Worm (Caenorhabditis elegans) whole organism, L2 larva: ENCODE results near the gene Y6E2A.7.

Experiments used
- F13H6.1 ChIP-seq: sonication (generic microtip); optimal IDR thresholded peaks from 2 replicates; lab custom pipeline; 2016; ENCODE audit warnings: missing genetic modification characterization, missing compliant biosample characterization
- Y55F3AM.14 ChIP-seq: fragments of 200-800 bp; sonication (Bioruptor generic); optimal IDR thresholded peaks from 2 replicates; lab custom pipeline; 2018; ENCODE audit warnings: mild to moderate bottlenecking, missing genetic modification characterization, missing compliant biosample characterization
- ZK546.5 ChIP-seq: sonication (generic microtip); optimal IDR thresholded peaks from 2 replicates; lab custom pipeline; 2017; ENCODE audit warnings: missing biosample characterization, missing genetic modification characterization
- alr-1 ChIP-seq: fragments of 150-350 bp; optimal IDR thresholded peaks from 2 replicates; lab custom pipeline; 2014; ENCODE audit warnings: missing biosample characterization, missing genetic modification characterization
- ama-1 ChIP-seq: fragments of 150-350 bp; optimal IDR thresholded peaks from 2 replicates; lab custom pipeline; 2018; ENCODE audit warnings: inconsistent platforms
- blmp-1 ChIP-seq: sonication (generic microtip); optimal IDR thresholded peaks from 2 replicates; lab custom pipeline; 2017; ENCODE audit warnings: missing genetic modification characterization, mild to moderate bottlenecking, missing compliant biosample characterization, antibody characterized with exemption, moderate library complexity; ENCODE audit not compliant: insufficient read depth
- ceh-16 ChIP-seq: fragments of 150-350 bp; optimal IDR thresholded peaks from 2 replicates; lab custom pipeline; 2014; ENCODE audit warnings: missing biosample characterization, missing genetic modification characterization
- ceh-82 ChIP-seq: fragments of 150-350 bp; optimal IDR thresholded peaks from 2 replicates; lab custom pipeline; 2014; ENCODE audit warnings: missing biosample characterization, missing genetic modification characterization
- crh-2 ChIP-seq: sonication (generic microtip); optimal IDR thresholded peaks from 2 replicates; lab custom pipeline; 2017; ENCODE audit warnings: missing biosample characterization, missing genetic modification characterization
- dmd-4 ChIP-seq: sonication (generic microtip); optimal IDR thresholded peaks from 2 replicates; lab custom pipeline; 2017; ENCODE audit warnings: missing biosample characterization, missing genetic modification characterization
- egl-27 ChIP-seq: sonication (generic microtip); optimal IDR thresholded peaks from 3 replicates; lab custom pipeline; 2017; ENCODE audit warnings: missing biosample characterization, missing genetic modification reagents, missing genetic modification characterization
- elt-1 ChIP-seq: fragments of 150-350 bp; optimal IDR thresholded peaks from 2 replicates; lab custom pipeline; 2014; ENCODE audit warnings: missing biosample characterization, missing genetic modification characterization
- elt-3 ChIP-seq: sonication (generic microtip); optimal IDR thresholded peaks from 2 replicates; lab custom pipeline; 2017; ENCODE audit warnings: missing biosample characterization, missing genetic modification characterization
- fos-1 ChIP-seq: fragments of 150-350 bp; optimal IDR thresholded peaks from 2 replicates; lab custom pipeline; 2014; ENCODE audit warnings: missing biosample characterization, missing genetic modification characterization
- gmeb-1 ChIP-seq: fragments of 150-350 bp; optimal IDR thresholded peaks from 2 replicates; lab custom pipeline; 2014; ENCODE audit warnings: missing biosample characterization, missing genetic modification characterization
- lin-13 ChIP-seq: fragments of 150-350 bp; optimal IDR thresholded peaks from 2 replicates; lab custom pipeline; 2014; ENCODE audit warnings: missing biosample characterization, missing genetic modification reagents, missing genetic modification characterization
- lin-39 ChIP-seq: fragments of 150-350 bp; optimal IDR thresholded peaks from 2 replicates; lab custom pipeline; 2014; ENCODE audit warnings: missing biosample characterization, missing genetic modification reagents, missing genetic modification characterization
- mab-5 ChIP-seq: fragments of 150-350 bp; optimal IDR thresholded peaks from 2 replicates; lab custom pipeline; 2014; ENCODE audit warnings: missing biosample characterization, missing genetic modification characterization
- mbf-1 ChIP-seq: sonication (generic microtip); optimal IDR thresholded peaks from 2 replicates; lab custom pipeline; 2017; ENCODE audit warnings: missing biosample characterization, missing genetic modification characterization
- mdl-1 ChIP-seq, 2 experiments: fragments of 150-350 bp in 1 of 2; sonication (generic microtip) in 1 of 2; optimal IDR thresholded peaks; 2 replicates each; lab custom pipeline; 2017; ENCODE audit warnings: missing biosample characterization in 2 of 2, missing genetic modification characterization in 2 of 2
- nhr-10 ChIP-seq: sonication (generic microtip); optimal IDR thresholded peaks from 2 replicates; lab custom pipeline; 2017; ENCODE audit warnings: missing biosample characterization, missing genetic modification characterization
- nhr-11 ChIP-seq: fragments of 150-350 bp; optimal IDR thresholded peaks from 2 replicates; lab custom pipeline; 2014; ENCODE audit warnings: missing biosample characterization, missing genetic modification characterization
- nhr-21 ChIP-seq: fragments of 150-350 bp; optimal IDR thresholded peaks from 2 replicates; lab custom pipeline; 2014; ENCODE audit warnings: missing biosample characterization, missing genetic modification characterization
- nhr-23 ChIP-seq: fragments of 150-350 bp; optimal IDR thresholded peaks from 2 replicates; lab custom pipeline; 2014; ENCODE audit warnings: missing biosample characterization, missing genetic modification reagents, missing genetic modification characterization
- nhr-237 ChIP-seq: fragments of 150-350 bp; optimal IDR thresholded peaks from 2 replicates; lab custom pipeline; 2014; ENCODE audit warnings: missing biosample characterization, missing genetic modification characterization
- nhr-77 ChIP-seq: fragments of 150-350 bp; optimal IDR thresholded peaks from 2 replicates; lab custom pipeline; 2014; ENCODE audit warnings: missing biosample characterization, missing genetic modification characterization
- peb-1 ChIP-seq: fragments of 150-350 bp; optimal IDR thresholded peaks from 2 replicates; lab custom pipeline; 2014; ENCODE audit warnings: missing biosample characterization, missing genetic modification characterization
- sma-9 ChIP-seq, 2 experiments: fragments of 150-350 bp in 1 of 2; sonication (generic microtip) in 1 of 2; optimal IDR thresholded peaks; 2 replicates each; lab custom pipeline; 2014 to 2016; ENCODE audit warnings: missing genetic modification characterization in 2 of 2, mild to moderate bottlenecking in 1 of 2, missing biosample characterization in 1 of 2, missing compliant biosample characterization in 1 of 2, missing genetic modification reagents in 1 of 2, moderate library complexity in 1 of 2
- unc-39 ChIP-seq: fragments of 150-350 bp; optimal IDR thresholded peaks from 2 replicates; lab custom pipeline; 2014; ENCODE audit warnings: missing biosample characterization, missing genetic modification characterization
- unc-62 ChIP-seq: fragments of 150-350 bp; optimal IDR thresholded peaks from 2 replicates; lab custom pipeline; 2014; ENCODE audit warnings: missing biosample characterization, missing genetic modification reagents, missing genetic modification characterization
- zag-1 ChIP-seq: fragments of 150-350 bp; optimal IDR thresholded peaks from 2 replicates; lab custom pipeline; 2014; ENCODE audit warnings: missing biosample characterization, missing genetic modification characterization
- ztf-1 ChIP-seq: fragments of 200-800 bp; sonication (Bioruptor generic); conservative IDR thresholded peaks from 2 replicates; pipeline ENCODE4 v1.3.6; 2022; ENCODE audit warnings: missing genetic modification characterization, missing compliant biosample characterization
- ztf-11 ChIP-seq: sonication (generic microtip); optimal IDR thresholded peaks from 2 replicates; lab custom pipeline; 2017; ENCODE audit warnings: missing biosample characterization, missing genetic modification characterization
- ztf-4 ChIP-seq: fragments of 150-350 bp; optimal IDR thresholded peaks from 2 replicates; lab custom pipeline; 2014; ENCODE audit warnings: missing biosample characterization, missing genetic modification characterization

Y6E2A.7 gene

ce11 chrV:15711898-15712297 lies 7.8 kb upstream of the Y6E2A.7 start, which contains the start of gene str-101:
str-101 (minus strand) TSS chrV:15711998.
- TF ChIP-seq zag-1, result no peak
- TF ChIP-seq nhr-21 (tag; lab: Kevin White, UChicago), result no peak
- no peak for TF ChIP-seq ztf-1
- TF ChIP-seq crh-2 (tag; lab: Kevin White, UChicago), result no peak

DNA sequence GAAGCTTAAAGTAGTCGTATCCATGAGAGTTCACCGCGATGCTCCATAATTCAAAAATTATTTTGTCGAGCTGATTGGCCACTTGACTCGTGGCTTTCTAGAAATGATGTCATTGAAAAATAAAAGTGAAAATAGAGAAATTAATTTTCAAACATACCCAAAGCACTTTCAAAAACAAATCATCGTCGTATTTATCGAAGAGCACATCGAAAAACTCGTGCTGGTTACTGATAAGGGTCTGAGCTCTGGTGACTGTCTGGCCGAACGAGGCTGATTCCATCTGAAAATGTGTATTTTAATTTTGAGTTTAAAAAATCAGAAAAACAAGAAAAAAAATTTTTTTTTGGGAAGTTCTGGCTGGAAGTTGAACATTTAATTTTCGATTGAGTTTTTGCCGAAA lies 7.3 kb upstream of the Y6E2A.7 start:
- TF ChIP-seq unc-62, result no peak
- no peak for TF ChIP-seq sma-9 (GFP tag; optimal IDR thresholded peaks at IDR 0.05; lab: Kevin White, UChicago)
- no peak for TF ChIP-seq sma-9 (tag; optimal IDR thresholded peaks at IDR 0.05; lab: Kevin White, UChicago)
- TF ChIP-seq zag-1, result no peak
- TF ChIP-seq elt-1, result no peak
- TF ChIP-seq peb-1 (tag; lab: Kevin White, UChicago), result no peak
- no peak for TF ChIP-seq ceh-16
- no peak for TF ChIP-seq alr-1
- no peak for TF ChIP-seq dmd-4 (tag; lab: Kevin White, UChicago)
- no peak for TF ChIP-seq Y55F3AM.14
- TF ChIP-seq lin-39 (tag; lab: Kevin White, UChicago), result no peak
- no peak for TF ChIP-seq egl-27
- no peak for TF ChIP-seq nhr-21 (tag; lab: Kevin White, UChicago)
- no peak for TF ChIP-seq nhr-10 (tag; lab: Kevin White, UChicago)
- no peak for TF ChIP-seq ztf-11 (tag; lab: Kevin White, UChicago)
- TF ChIP-seq lin-13 (GFP tag; lab: Kevin White, UChicago), result no peak
- TF ChIP-seq ztf-1, result no peak
- no peak for TF ChIP-seq nhr-237 (tag; lab: Kevin White, UChicago)
- TF ChIP-seq nhr-11 (tag; lab: Kevin White, UChicago), result no peak
- no peak for TF ChIP-seq unc-39 (tag; lab: Kevin White, UChicago)

ce11 chrV:15715636-15716035 lies 4.0 kb upstream of the Y6E2A.7 start:
- no peak for TF ChIP-seq mbf-1 (tag; lab: Kevin White, UChicago)
- no peak for TF ChIP-seq ceh-16
- TF ChIP-seq nhr-23 (tag; lab: Kevin White, UChicago), result no peak
- TF ChIP-seq lin-13 (GFP tag; lab: Kevin White, UChicago), result no peak
- TF ChIP-seq egl-27, result no peak
- no peak for TF ChIP-seq alr-1
- TF ChIP-seq ztf-4 (tag; lab: Kevin White, UChicago), result no peak
- no peak for TF ChIP-seq elt-3
- TF ChIP-seq lin-39 (tag; lab: Kevin White, UChicago), result no peak
- no peak for TF ChIP-seq elt-1
- TF ChIP-seq crh-2 (tag; lab: Kevin White, UChicago), result no peak
- no peak for TF ChIP-seq ztf-11 (tag; lab: Kevin White, UChicago)
- no peak for TF ChIP-seq Y55F3AM.14
- TF ChIP-seq F13H6.1, result no peak
- TF ChIP-seq blmp-1 (tag; lab: Kevin White, UChicago), result no peak

DNA sequence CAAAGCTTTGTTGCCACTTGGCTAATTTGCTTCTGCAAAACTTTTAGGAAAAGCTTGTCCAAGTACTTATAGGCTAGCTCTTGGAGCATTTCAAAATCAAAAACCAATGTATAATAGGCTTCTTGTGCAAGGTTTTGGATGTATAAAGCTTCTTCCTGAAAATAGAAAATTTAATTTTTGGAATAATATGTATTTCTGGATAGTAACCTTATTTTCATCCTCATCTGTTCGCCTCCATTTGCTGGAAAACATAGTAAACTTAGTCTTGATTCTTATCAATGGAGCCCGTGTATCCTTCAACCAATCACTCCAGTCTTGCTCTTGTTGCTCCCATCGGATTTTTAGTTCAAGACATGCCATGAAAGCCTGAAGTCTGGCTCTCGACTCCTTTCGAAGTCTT lies 3.0 kb upstream of the Y6E2A.7 start, which contains the start of gene Y6E2A.4:
Y6E2A.4 (minus strand) TSS at position 101 of the 400 bp plus-strand sequence.
- no peak for TF ChIP-seq lin-13 (GFP tag; lab: Kevin White, UChicago)
- no peak for TF ChIP-seq sma-9 (GFP tag; optimal IDR thresholded peaks at IDR 0.05; lab: Kevin White, UChicago)
- TF ChIP-seq sma-9 (tag; optimal IDR thresholded peaks at IDR 0.05; lab: Kevin White, UChicago), result no peak
- no peak for TF ChIP-seq mab-5 (tag; lab: Kevin White, UChicago)
- no peak for TF ChIP-seq gmeb-1
- TF ChIP-seq unc-39 (tag; lab: Kevin White, UChicago), result no peak
- no peak for TF ChIP-seq dmd-4 (tag; lab: Kevin White, UChicago)
- no peak for TF ChIP-seq fos-1 (tag; lab: Kevin White, UChicago)
- no peak for TF ChIP-seq mbf-1 (tag; lab: Kevin White, UChicago)
- no peak for TF ChIP-seq ZK546.5 (tag; lab: Kevin White, UChicago)
- no peak for TF ChIP-seq nhr-11 (tag; lab: Kevin White, UChicago)
- no peak for TF ChIP-seq nhr-21 (tag; lab: Kevin White, UChicago)
- no peak for TF ChIP-seq nhr-77
- TF ChIP-seq ceh-82, result no peak
- TF ChIP-seq mdl-1 (tag; optimal IDR thresholded peaks at IDR 0.05; lab: Kevin White, UChicago), result no peak

DNA sequence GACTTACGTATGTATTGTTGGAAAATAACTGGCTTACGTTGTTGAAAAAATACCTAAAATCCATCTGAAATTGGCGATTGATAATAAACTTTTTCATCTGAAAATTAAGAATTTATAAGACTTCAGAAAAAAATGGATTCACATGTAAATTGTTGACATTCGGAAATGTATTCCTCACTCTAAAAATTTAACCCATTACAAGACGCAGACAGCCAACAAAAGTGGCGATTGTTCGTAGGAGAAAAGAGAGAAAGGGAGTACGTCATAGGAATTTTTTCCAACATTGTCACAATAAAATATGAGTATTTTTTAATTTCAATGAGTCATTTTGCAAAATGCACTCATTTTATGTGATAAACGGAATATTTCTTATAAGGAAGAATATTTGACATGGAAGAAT lies 1.1 kb upstream of the Y6E2A.7 start, which contains the start of gene Y6E2A.5:
Y6E2A.5 (minus strand) TSS at position 101 of the 400 bp plus-strand sequence.
- no peak for TF ChIP-seq ama-1 (lab: Kevin White, UChicago)
- no peak for TF ChIP-seq elt-1
- TF ChIP-seq, all 48 proteins: peak for 0
